Fruit fly (Drosophila melanogaster) whole organism, embryonic: ENCODE data around the gene CG6733.

Experiments used
- Awh ChIP-seq: fragments of 200-800 bp; sonication (Bioruptor generic); IDR thresholded peaks from 2 replicates; pipeline ENCODE4, ENCODE4 v1.3.6; 2022; ENCODE audit warnings: missing biosample characterization, missing genetic modification characterization
- Bteb2 ChIP-seq: fragments of 200-800 bp; sonication (Bioruptor generic); optimal IDR thresholded peaks from 2 replicates; lab custom pipeline; 2016; ENCODE audit warnings: missing biosample characterization, missing genetic modification characterization
- CG11504 ChIP-seq: fragments of 200-800 bp; sonication (Bioruptor generic); optimal IDR thresholded peaks from 3 replicates; lab custom pipeline; 2019; ENCODE audit warnings: missing biosample characterization, mild to moderate bottlenecking, missing genetic modification characterization, moderate library complexity
- CG1233 ChIP-seq: fragments of 200-800 bp; sonication (Bioruptor generic); optimal IDR thresholded peaks from 4 replicates; lab custom pipeline; 2018; ENCODE audit warnings: missing biosample characterization, mild to moderate bottlenecking, missing genetic modification characterization
- CG13123 ChIP-seq: fragments of 200-800 bp; sonication (Bioruptor generic); optimal IDR thresholded peaks from 2 replicates; lab custom pipeline; 2016; ENCODE audit warnings: missing biosample characterization, missing genetic modification characterization
- CG14965 ChIP-seq: fragments of 200-800 bp; sonication (Bioruptor generic); optimal IDR thresholded peaks from 2 replicates; lab custom pipeline; 2016; ENCODE audit warnings: missing biosample characterization, missing genetic modification characterization, borderline replicate concordance
- CG2712 ChIP-seq: fragments of 200-800 bp; optimal IDR thresholded peaks from 3 replicates; lab custom pipeline; 2019; ENCODE audit warnings: missing biosample characterization, mild to moderate bottlenecking, missing genetic modification characterization, moderate library complexity
- CG33557 ChIP-seq: fragments of 200-800 bp; sonication (Bioruptor generic); optimal IDR thresholded peaks from 2 replicates; lab custom pipeline; 2019; ENCODE audit warnings: missing biosample characterization, mild to moderate bottlenecking, missing genetic modification characterization, moderate library complexity
- CG34224 ChIP-seq: fragments of 200-800 bp; sonication (Bioruptor generic); IDR thresholded peaks from 3 replicates; pipeline ENCODE4 v1.3.6; 2022; ENCODE audit warnings: missing biosample characterization, missing genetic modification characterization; ENCODE audit not compliant: partially characterized antibody
- CG3726 ChIP-seq: fragments of 200-800 bp; sonication (Bioruptor generic); IDR thresholded peaks from 3 replicates; pipeline ENCODE4, ENCODE4 v1.3.6; 2022; ENCODE audit warnings: missing biosample characterization, missing genetic modification characterization
- CG42726 ChIP-seq: fragments of 200-800 bp; sonication (Bioruptor generic); IDR thresholded peaks from 2 replicates; pipeline ENCODE4 v1.3.6; 2022; ENCODE audit warnings: missing biosample characterization, missing genetic modification characterization; ENCODE audit not compliant: partially characterized antibody
- D19A ChIP-seq: fragments of 200-800 bp; optimal IDR thresholded peaks from 3 replicates; lab custom pipeline; 2019; ENCODE audit warnings: missing biosample characterization, mild to moderate bottlenecking, missing genetic modification characterization, moderate library complexity
- Deaf1 ChIP-seq: fragments of 200-800 bp; optimal IDR thresholded peaks from 3 replicates; lab custom pipeline; 2019; ENCODE audit warnings: missing biosample characterization, mild to moderate bottlenecking, missing genetic modification characterization, moderate library complexity
- Dek ChIP-seq: fragments of 200-800 bp; sonication (Bioruptor generic); optimal IDR thresholded peaks from 3 replicates; lab custom pipeline; 2019; ENCODE audit warnings: missing biosample characterization, mild to moderate bottlenecking, missing genetic modification characterization, moderate library complexity
- Drgx ChIP-seq: fragments of 200-800 bp; sonication (Bioruptor generic); IDR thresholded peaks from 2 replicates; pipeline ENCODE4 v1.3.6; 2022; ENCODE audit warnings: missing biosample characterization, missing genetic modification characterization
- E2f1 ChIP-seq: fragments of 200-800 bp; sonication (Bioruptor generic); IDR thresholded peaks from 2 replicates; pipeline ENCODE4 v1.3.6; 2022; ENCODE audit warnings: missing biosample characterization, missing genetic modification characterization
- Fer1 ChIP-seq: fragments of 200-800 bp; sonication (Bioruptor generic); optimal IDR thresholded peaks from 2 replicates; lab custom pipeline; 2017; ENCODE audit warnings: missing biosample characterization, mild to moderate bottlenecking, missing genetic modification characterization
- H15 ChIP-seq: fragments of 200-800 bp; sonication (Bioruptor generic); IDR thresholded peaks from 3 replicates; pipeline ENCODE4 v1.3.6; 2022; ENCODE audit warnings: missing biosample characterization, missing genetic modification characterization
- Med ChIP-seq: fragments of 200-800 bp; sonication (Bioruptor generic); peaks from one replicate; lab custom pipeline; 2016; ENCODE audit warnings: missing biosample characterization, missing genetic modification characterization, mild to moderate bottlenecking, inconsistent platforms, moderate library complexity
- NFAT ChIP-seq: fragments of 200-800 bp; sonication (Bioruptor generic); IDR thresholded peaks from 2 replicates; pipeline ENCODE4 v1.3.6; 2022; ENCODE audit warnings: missing biosample characterization, missing genetic modification characterization
- NK7.1 ChIP-seq: fragments of 200-800 bp; sonication (Bioruptor generic); optimal IDR thresholded peaks from 3 replicates; lab custom pipeline; 2016; ENCODE audit warnings: missing biosample characterization, missing genetic modification characterization
- Nf-YC ChIP-seq: fragments of 200-800 bp; optimal IDR thresholded peaks from 3 replicates; lab custom pipeline; 2019; ENCODE audit warnings: missing biosample characterization, mild to moderate bottlenecking, missing genetic modification characterization, moderate library complexity
- NfI ChIP-seq: fragments of 200-800 bp; sonication (Bioruptor generic); optimal IDR thresholded peaks from 3 replicates; lab custom pipeline; 2018; ENCODE audit warnings: missing biosample characterization, mild to moderate bottlenecking, missing genetic modification characterization, moderate library complexity
- Pdp1 ChIP-seq, 2 experiments: fragments of 200-800 bp; sonication (Bioruptor generic); optimal IDR thresholded peaks; 3 replicates each; lab custom pipeline; 2016; ENCODE audit warnings: missing biosample characterization in 2 of 2, missing genetic modification characterization in 2 of 2, mild to moderate bottlenecking in 1 of 2, moderate library complexity in 1 of 2
- Ptx1 ChIP-seq: fragments of 200-800 bp; sonication (Bioruptor generic); IDR thresholded peaks from 2 replicates; pipeline ENCODE4 v1.3.6; 2022; ENCODE audit warnings: missing biosample characterization, missing genetic modification characterization
- Ravus ChIP-seq: fragments of 200-800 bp; sonication (Bioruptor generic); IDR thresholded peaks from 2 replicates; pipeline ENCODE4 v1.3.6; 2022; ENCODE audit warnings: missing biosample characterization, missing genetic modification characterization
- abd-A ChIP-seq: fragments of 200-800 bp; sonication (Bioruptor generic); optimal IDR thresholded peaks from 3 replicates; lab custom pipeline; 2019; ENCODE audit warnings: missing biosample characterization, mild to moderate bottlenecking, missing genetic modification characterization, moderate library complexity
- ac ChIP-seq: fragments of 200-800 bp; sonication (Bioruptor generic); optimal IDR thresholded peaks from 3 replicates; lab custom pipeline; 2017; ENCODE audit warnings: missing biosample characterization, mild to moderate bottlenecking, missing genetic modification characterization
- btn ChIP-seq: fragments of 200-800 bp; sonication (Bioruptor generic); optimal IDR thresholded peaks from 2 replicates; lab custom pipeline; 2016; ENCODE audit warnings: missing biosample characterization, missing genetic modification characterization
- cg ChIP-seq: fragments of 200-800 bp; sonication (Bioruptor generic); optimal IDR thresholded peaks from 3 replicates; lab custom pipeline; 2019; ENCODE audit warnings: missing biosample characterization, mild to moderate bottlenecking, missing genetic modification characterization, moderate library complexity
- chinmo ChIP-seq: fragments of 200-800 bp; sonication (Bioruptor generic); IDR thresholded peaks from 4 replicates; pipeline ENCODE4 v1.3.6; 2022; ENCODE audit warnings: missing biosample characterization, missing genetic modification characterization; ENCODE audit not compliant: partially characterized antibody
- fd3F ChIP-seq: fragments of 200-800 bp; sonication (Bioruptor generic); optimal IDR thresholded peaks from 2 replicates; lab custom pipeline; 2018; ENCODE audit warnings: missing biosample characterization, mild to moderate bottlenecking, missing genetic modification characterization, moderate library complexity
- gcm2 ChIP-seq: fragments of 200-800 bp; sonication (Bioruptor generic); optimal IDR thresholded peaks from 2 replicates; lab custom pipeline; 2016; ENCODE audit warnings: missing biosample characterization, missing genetic modification characterization
- gem ChIP-seq: fragments of 200-800 bp; sonication (Bioruptor generic); optimal IDR thresholded peaks from 2 replicates; lab custom pipeline; 2019; ENCODE audit warnings: missing biosample characterization, mild to moderate bottlenecking, missing genetic modification characterization, moderate library complexity
- gfzf ChIP-seq: fragments of 200-800 bp; sonication (Bioruptor generic); optimal IDR thresholded peaks from 2 replicates; lab custom pipeline; 2016; ENCODE audit warnings: missing biosample characterization, mild to moderate bottlenecking, missing genetic modification characterization, moderate library complexity
- h ChIP-seq: fragments of >200 bp; optimal IDR thresholded peaks from 2 replicates; lab custom pipeline; 2017
- kni ChIP-seq: fragments of 200-800 bp; sonication (Bioruptor generic); optimal IDR thresholded peaks from 3 replicates; lab custom pipeline; 2017; ENCODE audit warnings: mild to moderate bottlenecking, missing biosample characterization, missing genetic modification reagents, missing genetic modification characterization
- org-1 ChIP-seq: fragments of 200-800 bp; sonication (Bioruptor generic); optimal IDR thresholded peaks from 2 replicates; lab custom pipeline; 2017; ENCODE audit warnings: missing biosample characterization, missing genetic modification characterization
- pb ChIP-seq: fragments of 200-800 bp; sonication (Bioruptor generic); optimal IDR thresholded peaks from 3 replicates; lab custom pipeline; 2016; ENCODE audit warnings: missing biosample characterization, missing genetic modification characterization
- prd ChIP-seq, 3 experiments: fragments of >200 bp in 2 of 3; fragments of 200-800 bp in 1 of 3; sonication (Bioruptor generic) in 1 of 3; optimal IDR thresholded peaks in 2 of 3; IDR thresholded peaks in 1 of 3; 2 replicates in 2 of 3; 3 replicates in 1 of 3; pipeline versions ENCODE4 v1.3.6 to Lab custom; 2017 to 2022; ENCODE audit warnings: missing biosample characterization in 1 of 3, missing genetic modification characterization in 1 of 3
- pros ChIP-seq: fragments of 200-800 bp; sonication (Bioruptor generic); optimal IDR thresholded peaks from 3 replicates; lab custom pipeline; 2019; ENCODE audit warnings: missing biosample characterization, mild to moderate bottlenecking, missing genetic modification characterization, moderate library complexity
- row ChIP-seq: fragments of 200-800 bp; sonication (Bioruptor generic); IDR thresholded peaks from 3 replicates; pipeline ENCODE4 v1.3.6; 2022; ENCODE audit warnings: missing biosample characterization, missing genetic modification characterization
- sd ChIP-seq: fragments of 200-800 bp; sonication (Bioruptor generic); optimal IDR thresholded peaks from 3 replicates; lab custom pipeline; 2018; ENCODE audit warnings: missing biosample characterization, mild to moderate bottlenecking, missing genetic modification characterization, moderate library complexity
- sens ChIP-seq: fragments of 200-800 bp; sonication (Bioruptor generic); peaks from one replicate; lab custom pipeline; 2016; ENCODE audit warnings: missing biosample characterization, missing genetic modification characterization
- usp ChIP-seq: fragments of >200 bp; optimal IDR thresholded peaks from 2 replicates; lab custom pipeline; 2017; ENCODE audit warnings: missing biosample characterization, missing genetic modification characterization
- z ChIP-seq: fragments of 200-800 bp; sonication (Bioruptor generic); IDR thresholded peaks from 3 replicates; pipeline ENCODE4 v1.3.6; 2022; ENCODE audit warnings: missing biosample characterization, missing genetic modification characterization

Gene CG6733

DNA sequence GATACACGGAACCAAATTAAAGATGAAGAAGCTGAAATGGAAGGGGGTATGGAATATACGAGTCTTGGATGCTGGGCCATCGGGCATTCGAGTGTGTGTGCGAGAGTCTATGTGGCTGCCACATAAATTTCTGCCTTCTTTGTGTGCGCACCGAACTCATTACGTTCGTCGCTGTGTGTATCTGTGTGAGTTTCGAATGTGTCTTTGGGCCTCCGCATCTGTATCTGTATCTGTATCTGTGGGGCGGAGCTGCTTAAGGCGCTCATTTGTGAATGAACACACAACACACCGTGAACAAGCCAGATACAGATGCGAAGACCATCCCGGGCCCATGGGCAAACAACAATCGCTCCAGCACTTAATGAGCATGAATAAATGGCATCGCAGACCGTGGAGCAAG is 45.9 kb downstream of the CG6733 start (continued):
- TF ChIP-seq ac (GFP tag; lab: Kevin White, UChicago) (no peak), CG34224 (no peak), gcm2 (GFP tag; lab: Kevin White, UChicago) (no peak), Ravus (no peak), sd (tag; lab: Kevin White, UChicago) (peak; percentile 2), Bteb2 (no peak), abd-A (peak; percentile 74), z (GFP tag; lab: Robert Waterston, UW) (peak; percentile 48; the same call in 1 of the 3 replicates), chinmo (GFP tag; lab: Robert Waterston, UW) (0 out of 4 replicates have a peak, but pooled peaks have one; percentile 58), pb (GFP tag; lab: Kevin White, UChicago) (no peak), fd3F (GFP tag; lab: Kevin White, UChicago) (no peak), Ptx1 (GFP tag; lab: Robert Waterston, UW) (no peak), H15 (GFP tag; lab: Robert Waterston, UW) (no peak), CG42726 (no peak), CG33557 (GFP tag; lab: Kevin White, UChicago) (no peak), CG14965 (GFP tag; lab: Kevin White, UChicago) (no peak), Nf-YC (tag; lab: Kevin White, UChicago) (peak; percentile 84), NfI (GFP tag; lab: Kevin White, UChicago) (no peak), org-1 (no peak), Deaf1 (tag; lab: Kevin White, UChicago) (peak; percentile 57), NK7.1 (no peak), kni (peak; percentile 78), cg (GFP tag; lab: Kevin White, UChicago) (peak; percentile 96), NFAT (0 out of 2 replicates have a peak, but pooled peaks have one; percentile 10), CG13123 (no peak), Fer1 (no peak), Awh (GFP tag; lab: Robert Waterston, UW) (0 out of 2 replicates have a peak, but pooled peaks have one; percentile 28), CG1233 (no peak), pros (GFP tag; lab: Kevin White, UChicago) (peak; percentile 73), CG3726 (GFP tag; lab: Robert Waterston, UW) (0 out of 3 replicates have a peak, but pooled peaks have one; percentile 29), btn (no peak), h (no peak), usp (no peak)

DNA sequence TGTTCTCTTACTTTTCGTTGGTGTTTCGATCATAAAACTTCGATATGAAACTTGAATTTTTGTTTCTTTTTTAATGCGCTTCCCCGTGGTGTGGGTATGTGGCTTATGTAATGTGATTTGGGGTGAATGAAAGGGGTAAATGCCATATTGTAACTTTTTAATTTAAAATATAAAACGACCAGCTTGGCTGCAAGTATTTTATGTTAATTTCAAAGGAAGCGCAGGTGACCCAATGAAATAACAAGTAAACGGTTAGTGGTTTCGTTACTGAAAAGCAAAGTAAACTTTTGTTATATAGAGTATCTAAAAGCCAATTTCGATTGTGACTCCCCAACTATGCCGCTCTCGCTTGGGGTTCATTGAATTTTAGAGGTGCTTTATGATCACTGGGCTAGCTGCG is 47.1 kb downstream of the CG6733 start:
- peak; percentile 29 for TF ChIP-seq CG2712 (tag; lab: Kevin White, UChicago)
- no peak for TF ChIP-seq gfzf (GFP tag; lab: Kevin White, UChicago)
- TF ChIP-seq CG11504 (tag; lab: Kevin White, UChicago), result peak; percentile 20
- peak; percentile 5 for TF ChIP-seq gem (tag; lab: Kevin White, UChicago)
- TF ChIP-seq prd (optimal IDR thresholded peaks at IDR 0.05; lab: Kevin White, UChicago), result no peak
- peak; percentile 26; the same call in 1 of the 3 replicates for TF ChIP-seq prd (GFP tag; IDR thresholded peaks at IDR 0.05; lab: Robert Waterston, UW)
- peak; percentile 52 for TF ChIP-seq D19A
- peak; percentile 14; the same call in 1 of the 2 replicates for TF ChIP-seq E2f1 (GFP tag; lab: Robert Waterston, UW)
- no peak for TF ChIP-seq Dek
- TF ChIP-seq Pdp1 (GFP tag; optimal IDR thresholded peaks at IDR 0.05; lab: Kevin White, UChicago), result peak in 1 of 2 experiments; percentile 29
- peak; percentile 64 for TF ChIP-seq Med (GFP tag; lab: Kevin White, UChicago)
- peak; percentile 2 for TF ChIP-seq sd (tag; lab: Kevin White, UChicago)
- TF ChIP-seq sens (GFP tag; lab: Kevin White, UChicago), result peak; percentile 66
- no peak for TF ChIP-seq chinmo (GFP tag; lab: Robert Waterston, UW)
- TF ChIP-seq row (GFP tag; lab: Robert Waterston, UW), result peak; percentile 51; the same call in 1 of the 3 replicates
- 0 out of 2 replicates have a peak, but pooled peaks have one; percentile 23 for TF ChIP-seq Drgx (GFP tag; lab: Robert Waterston, UW)
